Fruit fly (Drosophila melanogaster): Measurements from ENCODE around the gene CG32263.

Gene CG32263

dm6 chr3L:3845815-3846375 lies 35.0 kb upstream of the CG32263 start, which contains the start of gene Awh (continued):
- TF ChIP-seq bbx (GFP tag; IDR thresholded peaks at IDR 0.05; ENCODE audit: partially characterized antibody): peak; percentile 66; the same call in 1 of the 2 replicates
- TF ChIP-seq Med (GFP tag): peak; percentile 88
- peak; percentile 49 for TF ChIP-seq kni (GFP tag; optimal IDR thresholded peaks at IDR 0.05)
- peak; percentile 23 for TF ChIP-seq nom (GFP tag; optimal IDR thresholded peaks at IDR 0.05)
- 0 out of 2 replicates have a peak, but pooled peaks have one; percentile 26 for TF ChIP-seq sim (GFP tag; IDR thresholded peaks at IDR 0.05)
- no peak for TF ChIP-seq crc (GFP tag; optimal IDR thresholded peaks at IDR 0.05)
- peak; percentile 18; the same call in 1 of the 2 replicates for TF ChIP-seq E2f2 (GFP tag; IDR thresholded peaks at IDR 0.05)
- peak; percentile 54 for TF ChIP-seq gcm (GFP tag; optimal IDR thresholded peaks at IDR 0.05)
- peak; percentile 3 for TF ChIP-seq CG10543 (GFP tag; optimal IDR thresholded peaks at IDR 0.05)
- TF ChIP-seq CG32532 (GFP tag; IDR thresholded peaks at IDR 0.05): peak; percentile 37; the same call in 1 of the 2 replicates
- no peak for TF ChIP-seq GATAe (GFP tag; conservative IDR thresholded peaks at IDR 0.05)
- peak; percentile 80 for TF ChIP-seq chm (GFP tag; IDR thresholded peaks at IDR 0.05)
- TF ChIP-seq gce (GFP tag; IDR thresholded peaks at IDR 0.05): peak; percentile 31; the same call in 1 of the 3 replicates
- no peak for TF ChIP-seq CG10209 (GFP tag; optimal IDR thresholded peaks at IDR 0.05)
- TF ChIP-seq CG11504 (tag; optimal IDR thresholded peaks at IDR 0.05): peak; percentile 1
- TF ChIP-seq vvl (GFP tag; IDR thresholded peaks at IDR 0.05): peak; percentile 73
- TF ChIP-seq CG1602 (GFP tag; optimal IDR thresholded peaks at IDR 0.05): no peak
- peak; percentile 98 for TF ChIP-seq Nf-YC (tag; optimal IDR thresholded peaks at IDR 0.05)
- peak; percentile 26 for TF ChIP-seq CG3065 (GFP tag; optimal IDR thresholded peaks at IDR 0.05)
- TF ChIP-seq abd-A (tag; optimal IDR thresholded peaks at IDR 0.05): peak; percentile 27
- peak; percentile 62; the same call in 2 of the 3 replicates for TF ChIP-seq Opbp (GFP tag; IDR thresholded peaks at IDR 0.05; ENCODE audit: partially characterized antibody)
- peak; percentile 51 for TF ChIP-seq Scr (GFP tag; IDR thresholded peaks at IDR 0.05; ENCODE audit: partially characterized antibody)
- peak; percentile 66 for TF ChIP-seq ewg (GFP tag; optimal IDR thresholded peaks at IDR 0.05)
- TF ChIP-seq CG17829 (tag; optimal IDR thresholded peaks at IDR 0.05): peak; percentile 42
- TF ChIP-seq zen2 (GFP tag; IDR thresholded peaks at IDR 0.05; ENCODE audit: partially characterized antibody): peak; percentile 59; the same call in 2 of the 3 replicates
- peak; percentile 90 for TF ChIP-seq CG6254 (GFP tag; optimal IDR thresholded peaks at IDR 0.05)
- no peak for TF ChIP-seq CG4360 (GFP tag; IDR thresholded peaks at IDR 0.05)
- peak; percentile 26 for TF ChIP-seq Deaf1 (tag; optimal IDR thresholded peaks at IDR 0.05)
- peak in 1 of 2 experiments; percentile 5 for TF ChIP-seq tll (GFP tag; optimal IDR thresholded peaks at IDR 0.05)
- TF ChIP-seq org-1 (GFP tag; optimal IDR thresholded peaks at IDR 0.05): no peak
- peak; percentile 39; the same call in 1 of the 3 replicates for TF ChIP-seq otp (GFP tag; IDR thresholded peaks at IDR 0.05)
- peak; percentile 97 for TF ChIP-seq HLHmδ (GFP tag; optimal IDR thresholded peaks at IDR 0.05)
- TF ChIP-seq oc (tag; optimal IDR thresholded peaks at IDR 0.05): peak; percentile 35
- peak; percentile 99 for TF ChIP-seq z (GFP tag; IDR thresholded peaks at IDR 0.05)
- TF ChIP-seq pros (GFP tag; optimal IDR thresholded peaks at IDR 0.05): peak; percentile 50
- peak; percentile 33; the same call in 1 of the 4 replicates for TF ChIP-seq Dll (GFP tag; IDR thresholded peaks at IDR 0.05; ENCODE audit: partially characterized antibody)
- peak; percentile 82; the same call in 1 of the 2 replicates for TF ChIP-seq Bgb (GFP tag; IDR thresholded peaks at IDR 0.05; ENCODE audit: partially characterized antibody)
- TF ChIP-seq CG9932 (GFP tag; IDR thresholded peaks at IDR 0.05): 0 out of 2 replicates have a peak, but pooled peaks have one; percentile 23
- no peak for TF ChIP-seq CG6683 (GFP tag; optimal IDR thresholded peaks at IDR 0.05)
- TF ChIP-seq unc-4 (GFP tag; IDR thresholded peaks at IDR 0.05; ENCODE audit: partially characterized antibody): peak; percentile 40
- TF ChIP-seq ato (GFP tag; IDR thresholded peaks at IDR 0.05; ENCODE audit: partially characterized antibody): 0 out of 2 replicates have a peak, but pooled peaks have one; percentile 15
- no peak for TF ChIP-seq slbo (GFP tag; IDR thresholded peaks at IDR 0.05)
- peak; percentile 78 for TF ChIP-seq CG5180 (GFP tag; optimal IDR thresholded peaks at IDR 0.05)
- TF ChIP-seq Hey (tag; optimal IDR thresholded peaks at IDR 0.05): peak; percentile 68
- no peak for TF ChIP-seq CG12391 (tag; optimal IDR thresholded peaks at IDR 0.05)
- TF ChIP-seq CG13287 (GFP tag; IDR thresholded peaks at IDR 0.05; ENCODE audit: partially characterized antibody): peak; percentile 60

Data from whole organism, embryonic.